Worm (Caenorhabditis elegans): ENCODE measurements around the gene T13C2.2.
A peak's percentile ranks its signal among the peaks of the same experiment; 100 is the strongest.

DNA sequence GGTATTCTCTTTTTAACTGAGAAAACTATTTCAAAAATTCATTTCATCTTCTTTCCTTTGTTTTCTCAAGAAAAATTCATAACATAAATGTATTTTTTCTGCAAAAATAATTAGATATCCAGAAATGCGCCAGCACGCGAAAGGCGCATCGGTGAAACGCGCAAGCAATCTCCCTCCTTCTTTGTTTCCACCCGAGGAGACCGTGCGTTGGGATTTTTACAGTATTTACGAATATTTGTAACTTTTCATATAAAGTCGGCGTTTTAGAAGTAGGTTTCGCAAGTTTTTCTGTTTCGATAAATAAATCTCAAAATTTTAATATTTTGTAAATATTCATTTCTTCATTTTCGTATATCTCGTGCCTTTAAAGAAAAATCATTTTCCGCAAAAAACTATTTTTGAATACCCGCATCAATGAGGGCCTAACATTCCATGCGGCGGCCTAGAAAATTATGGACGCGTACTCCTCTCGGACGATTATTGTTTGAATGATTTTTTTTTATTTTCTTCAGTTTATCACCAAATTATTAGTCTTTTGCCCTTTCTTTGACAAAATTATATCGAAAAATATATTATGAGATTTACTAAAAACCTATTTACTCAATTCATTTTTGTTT is 15.5 kb upstream of the T13C2.2 start, which contains the start of gene ssup-72:
- TF ChIP-seq dao-5 (tag; optimal IDR thresholded peaks at IDR 0.05), result no peak
- TF ChIP-seq him-1 (tag; optimal IDR thresholded peaks at IDR 0.05), result peak; percentile 33
- TF ChIP-seq W03F9.2 (tag; optimal IDR thresholded peaks at IDR 0.05), result peak; percentile 75

All from whole organism, L4/young adult.